Fruit fly (Drosophila melanogaster): ENCODE measurements around the gene CG8372.

DNA sequence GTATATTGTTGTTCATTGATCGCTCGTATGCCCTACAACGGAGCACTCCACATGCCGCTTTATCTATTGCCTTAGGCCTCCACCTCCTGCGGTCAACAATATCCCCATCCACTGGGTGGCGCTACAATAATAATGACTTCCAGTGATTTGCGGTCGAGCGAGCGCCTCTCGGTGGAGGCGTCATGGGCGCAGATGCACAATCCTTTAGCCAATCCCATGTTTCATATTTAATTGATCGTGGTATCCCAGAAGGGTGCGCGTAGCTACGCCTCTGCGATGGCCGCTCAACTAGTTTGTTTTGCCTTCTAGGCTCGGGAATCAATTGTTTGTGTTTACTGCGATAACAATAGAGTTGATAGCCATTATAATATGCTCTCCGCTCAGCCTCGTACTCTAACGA, 16.4 kb upstream of the CG8372 start:
- no peak for TF ChIP-seq foxo (GFP tag; optimal IDR thresholded peaks at IDR 0.05)
- no peak for TF ChIP-seq psq (GFP tag; optimal IDR thresholded peaks at IDR 0.05)
- no peak for TF ChIP-seq h (GFP tag; optimal IDR thresholded peaks at IDR 0.05)
- TF ChIP-seq fru (GFP tag; optimal IDR thresholded peaks at IDR 0.05): no peak
